Fruit fly (Drosophila melanogaster) whole organism, embryonic: ENCODE results near the gene CG42395.

Experiments
- Atf6 ChIP-seq: fragments of 200-800 bp; sonication (Bioruptor generic); IDR thresholded peaks from 2 replicates; pipeline ENCODE4 v1.3.6; 2022; ENCODE audit warnings: missing biosample characterization, missing genetic modification characterization
- B-H2 ChIP-seq: fragments of 200-800 bp; sonication (Bioruptor generic); optimal IDR thresholded peaks from 2 replicates; lab custom pipeline; 2018; ENCODE audit warnings: missing biosample characterization, mild to moderate bottlenecking, missing genetic modification characterization
- Bteb2 ChIP-seq: fragments of 200-800 bp; sonication (Bioruptor generic); optimal IDR thresholded peaks from 2 replicates; lab custom pipeline; 2016; ENCODE audit warnings: missing biosample characterization, missing genetic modification characterization
- CG11456 ChIP-seq: fragments of 200-800 bp; sonication (Bioruptor generic); IDR thresholded peaks from 3 replicates; pipeline ENCODE4 v1.3.6; 2022; ENCODE audit warnings: missing biosample characterization, missing genetic modification characterization
- CG12071 ChIP-seq: fragments of 200-800 bp; sonication (Bioruptor generic); optimal IDR thresholded peaks from 3 replicates; lab custom pipeline; 2018; ENCODE audit warnings: missing biosample characterization, mild to moderate bottlenecking, missing genetic modification characterization
- CG1233 ChIP-seq: fragments of 200-800 bp; sonication (Bioruptor generic); optimal IDR thresholded peaks from 4 replicates; lab custom pipeline; 2018; ENCODE audit warnings: missing biosample characterization, mild to moderate bottlenecking, missing genetic modification characterization
- CG12942 ChIP-seq: fragments of 200-800 bp; sonication (Bioruptor generic); optimal IDR thresholded peaks from 3 replicates; lab custom pipeline; 2016; ENCODE audit warnings: missing biosample characterization, missing genetic modification characterization
- CG14050 ChIP-seq: fragments of 200-800 bp; sonication (Bioruptor generic); IDR thresholded peaks from 3 replicates; pipeline ENCODE4 v1.3.6; 2022; ENCODE audit warnings: missing biosample characterization, missing genetic modification characterization
- CG17385 ChIP-seq: fragments of 200-800 bp; sonication (Bioruptor generic); optimal IDR thresholded peaks from 3 replicates; lab custom pipeline; 2018; ENCODE audit warnings: missing biosample characterization, mild to moderate bottlenecking, missing genetic modification characterization
- CG30020 ChIP-seq: fragments of 200-800 bp; optimal IDR thresholded peaks from 2 replicates; lab custom pipeline; 2019; ENCODE audit warnings: missing biosample characterization, mild to moderate bottlenecking, missing genetic modification characterization, moderate library complexity
- CG31388 ChIP-seq: fragments of 200-800 bp; sonication (Bioruptor generic); optimal IDR thresholded peaks from 2 replicates; lab custom pipeline; 2016; ENCODE audit warnings: missing biosample characterization, missing genetic modification characterization
- CG4328 ChIP-seq: fragments of 200-800 bp; sonication (Bioruptor generic); optimal IDR thresholded peaks from 3 replicates; lab custom pipeline; 2017; ENCODE audit warnings: missing biosample characterization, missing genetic modification reagents, missing genetic modification characterization
- CG5245 ChIP-seq: fragments of 200-800 bp; sonication (Bioruptor generic); optimal IDR thresholded peaks from 3 replicates; lab custom pipeline; 2016; ENCODE audit warnings: missing biosample characterization, missing genetic modification characterization
- CG6689 ChIP-seq: fragments of 200-800 bp; sonication (Bioruptor generic); IDR thresholded peaks from 2 replicates; pipeline ENCODE4 v1.3.6; 2022; ENCODE audit warnings: missing biosample characterization, missing genetic modification characterization
- CG7745 ChIP-seq: fragments of 200-800 bp; sonication (Bioruptor generic); optimal IDR thresholded peaks from 2 replicates; lab custom pipeline; 2018; ENCODE audit warnings: missing biosample characterization, mild to moderate bottlenecking, missing genetic modification characterization, moderate library complexity
- CG7786 ChIP-seq: fragments of 200-800 bp; sonication (Bioruptor generic); optimal IDR thresholded peaks from 2 replicates; lab custom pipeline; 2016; ENCODE audit warnings: missing biosample characterization, missing genetic modification characterization
- CG8924 ChIP-seq: fragments of 200-800 bp; optimal IDR thresholded peaks from 3 replicates; lab custom pipeline; 2019; ENCODE audit warnings: missing biosample characterization, mild to moderate bottlenecking, missing genetic modification characterization, moderate library complexity
- CG8944 ChIP-seq: fragments of 200-800 bp; sonication (Bioruptor generic); optimal IDR thresholded peaks from 3 replicates; lab custom pipeline; 2016; ENCODE audit warnings: missing biosample characterization, missing genetic modification characterization
- CG9876 ChIP-seq: fragments of 200-800 bp; sonication (Bioruptor generic); optimal IDR thresholded peaks from 2 replicates; lab custom pipeline; 2016; ENCODE audit warnings: missing biosample characterization, missing genetic modification characterization
- CkIIα-i1 ChIP-seq: fragments of 200-800 bp; sonication (Bioruptor generic); IDR thresholded peaks from 2 replicates; pipeline ENCODE4 v1.3.6; 2022; ENCODE audit warnings: missing biosample characterization, missing genetic modification characterization
- D19B ChIP-seq: fragments of 200-800 bp; sonication (Bioruptor generic); optimal IDR thresholded peaks from 2 replicates; lab custom pipeline; 2017; ENCODE audit warnings: missing biosample characterization, mild to moderate bottlenecking, missing genetic modification characterization
- Drgx ChIP-seq: fragments of 200-800 bp; sonication (Bioruptor generic); IDR thresholded peaks from 2 replicates; pipeline ENCODE4 v1.3.6; 2022; ENCODE audit warnings: missing biosample characterization, missing genetic modification characterization
- Ets65A ChIP-seq: fragments of 200-800 bp; sonication (Bioruptor generic); peaks from one replicate; lab custom pipeline; 2016; ENCODE audit warnings: missing biosample characterization, missing genetic modification characterization
- HLH3B ChIP-seq: fragments of 200-800 bp; sonication (Bioruptor generic); IDR thresholded peaks from 2 replicates; pipeline ENCODE4 v1.3.6; 2022; ENCODE audit warnings: missing biosample characterization, missing genetic modification characterization
- MTF-1 ChIP-seq: fragments of 200-800 bp; sonication (Bioruptor generic); optimal IDR thresholded peaks from 2 replicates; lab custom pipeline; 2018; ENCODE audit warnings: missing biosample characterization, mild to moderate bottlenecking, missing genetic modification characterization, borderline replicate concordance
- Med ChIP-seq: fragments of 200-800 bp; sonication (Bioruptor generic); peaks from one replicate; lab custom pipeline; 2016; ENCODE audit warnings: missing biosample characterization, missing genetic modification characterization, mild to moderate bottlenecking, inconsistent platforms, moderate library complexity
- Meics ChIP-seq: fragments of 200-800 bp; sonication (Bioruptor generic); optimal IDR thresholded peaks from 2 replicates; lab custom pipeline; 2017; ENCODE audit warnings: missing biosample characterization, mild to moderate bottlenecking, missing genetic modification characterization
- Nf-YC ChIP-seq: fragments of 200-800 bp; optimal IDR thresholded peaks from 3 replicates; lab custom pipeline; 2019; ENCODE audit warnings: missing biosample characterization, mild to moderate bottlenecking, missing genetic modification characterization, moderate library complexity
- Scr ChIP-seq: fragments of 200-800 bp; sonication (Bioruptor generic); IDR thresholded peaks from 2 replicates; pipeline ENCODE4 v1.3.6; 2022; ENCODE audit warnings: missing biosample characterization, missing genetic modification characterization; ENCODE audit not compliant: partially characterized antibody
- ac ChIP-seq: fragments of 200-800 bp; sonication (Bioruptor generic); optimal IDR thresholded peaks from 3 replicates; lab custom pipeline; 2017; ENCODE audit warnings: missing biosample characterization, mild to moderate bottlenecking, missing genetic modification characterization
- ato ChIP-seq: fragments of 200-800 bp; sonication (Bioruptor generic); IDR thresholded peaks from 2 replicates; pipeline ENCODE4 v1.3.6; 2022; ENCODE audit warnings: missing biosample characterization, missing genetic modification characterization; ENCODE audit not compliant: partially characterized antibody
- bsh ChIP-seq, 2 experiments: fragments of 200-800 bp; sonication (Bioruptor generic); optimal IDR thresholded peaks; 2 replicates each; lab custom pipeline; 2017 to 2018; ENCODE audit warnings: mild to moderate bottlenecking in 2 of 2, missing biosample characterization in 2 of 2, missing genetic modification characterization in 2 of 2, moderate library complexity in 1 of 2
- croc ChIP-seq: fragments of 200-800 bp; sonication (Bioruptor generic); conservative IDR thresholded peaks from 3 replicates; pipeline ENCODE4 v1.3.6; 2022; ENCODE audit warnings: missing biosample characterization, missing genetic modification characterization
- ems ChIP-seq: fragments of 200-800 bp; sonication (Bioruptor generic); optimal IDR thresholded peaks from 3 replicates; lab custom pipeline; 2016; ENCODE audit warnings: missing biosample characterization, missing genetic modification characterization
- hbn ChIP-seq: fragments of 200-800 bp; sonication (Bioruptor generic); IDR thresholded peaks from 2 replicates; pipeline ENCODE4 v1.3.6; 2022; ENCODE audit warnings: missing biosample characterization, missing genetic modification characterization; ENCODE audit not compliant: partially characterized antibody
- her ChIP-seq: fragments of 200-800 bp; sonication (Bioruptor generic); optimal IDR thresholded peaks from 2 replicates; lab custom pipeline; 2016; ENCODE audit warnings: missing biosample characterization, missing genetic modification characterization
- pros ChIP-seq: fragments of 200-800 bp; sonication (Bioruptor generic); optimal IDR thresholded peaks from 3 replicates; lab custom pipeline; 2019; ENCODE audit warnings: missing biosample characterization, mild to moderate bottlenecking, missing genetic modification characterization, moderate library complexity
- pum ChIP-seq: fragments of 200-800 bp; sonication (Bioruptor generic); optimal IDR thresholded peaks from 2 replicates; lab custom pipeline; 2016; ENCODE audit warnings: missing biosample characterization, missing genetic modification characterization
- ro ChIP-seq: fragments of 200-800 bp; sonication (Bioruptor generic); IDR thresholded peaks from 2 replicates; pipeline ENCODE4 v1.3.6; 2022; ENCODE audit warnings: missing biosample characterization, missing genetic modification characterization
- run ChIP-seq: fragments of 200-800 bp; sonication (Bioruptor generic); optimal IDR thresholded peaks from 3 replicates; lab custom pipeline; 2018; ENCODE audit warnings: missing biosample characterization, mild to moderate bottlenecking, missing genetic modification characterization
- sc ChIP-seq, 3 experiments: fragments of >200 bp in 2 of 3; fragments of 200-800 bp in 1 of 3; sonication (Bioruptor generic) in 1 of 3; optimal IDR thresholded peaks; 2 replicates in 2 of 3; 3 replicates in 1 of 3; lab custom pipeline; 2017; ENCODE audit warnings: mild to moderate bottlenecking in 1 of 3, missing biosample characterization in 1 of 3, missing genetic modification characterization in 1 of 3, missing genetic modification reagents in 1 of 3
- slp2 ChIP-seq: fragments of 200-800 bp; sonication (Bioruptor generic); optimal IDR thresholded peaks from 2 replicates; lab custom pipeline; 2016; ENCODE audit warnings: missing biosample characterization, missing genetic modification characterization
- sna ChIP-seq: fragments of 200-800 bp; sonication (Bioruptor generic); IDR thresholded peaks from 2 replicates; pipeline ENCODE4 v1.3.6; 2022; ENCODE audit warnings: missing biosample characterization, missing genetic modification characterization; ENCODE audit not compliant: partially characterized antibody
- sqz ChIP-seq: fragments of 200-800 bp; sonication (Bioruptor generic); optimal IDR thresholded peaks from 3 replicates; lab custom pipeline; 2018; ENCODE audit warnings: missing biosample characterization, mild to moderate bottlenecking, missing genetic modification characterization
- ssp ChIP-seq: fragments of 200-800 bp; sonication (Bioruptor generic); IDR thresholded peaks from 2 replicates; pipeline ENCODE4 v1.3.6; 2022; ENCODE audit warnings: missing biosample characterization, missing genetic modification characterization
- stwl ChIP-seq: fragments of 200-800 bp; sonication (Bioruptor generic); optimal IDR thresholded peaks from 3 replicates; lab custom pipeline; 2018; ENCODE audit warnings: missing biosample characterization, mild to moderate bottlenecking, missing genetic modification characterization, moderate library complexity
- tna ChIP-seq: fragments of 200-800 bp; sonication (Bioruptor generic); IDR thresholded peaks from 2 replicates; pipeline ENCODE4 v1.3.6; 2022; ENCODE audit warnings: missing biosample characterization, missing genetic modification characterization; ENCODE audit not compliant: partially characterized antibody
- tup ChIP-seq: fragments of 200-800 bp; sonication (Bioruptor generic); optimal IDR thresholded peaks from 2 replicates; lab custom pipeline; 2016; ENCODE audit warnings: missing biosample characterization, mild to moderate bottlenecking, missing genetic modification characterization, moderate library complexity
- zf30C ChIP-seq: fragments of 200-800 bp; sonication (Bioruptor generic); optimal IDR thresholded peaks from 3 replicates; lab custom pipeline; 2018; ENCODE audit warnings: missing biosample characterization, mild to moderate bottlenecking, missing genetic modification characterization

The CG42395 gene

DNA sequence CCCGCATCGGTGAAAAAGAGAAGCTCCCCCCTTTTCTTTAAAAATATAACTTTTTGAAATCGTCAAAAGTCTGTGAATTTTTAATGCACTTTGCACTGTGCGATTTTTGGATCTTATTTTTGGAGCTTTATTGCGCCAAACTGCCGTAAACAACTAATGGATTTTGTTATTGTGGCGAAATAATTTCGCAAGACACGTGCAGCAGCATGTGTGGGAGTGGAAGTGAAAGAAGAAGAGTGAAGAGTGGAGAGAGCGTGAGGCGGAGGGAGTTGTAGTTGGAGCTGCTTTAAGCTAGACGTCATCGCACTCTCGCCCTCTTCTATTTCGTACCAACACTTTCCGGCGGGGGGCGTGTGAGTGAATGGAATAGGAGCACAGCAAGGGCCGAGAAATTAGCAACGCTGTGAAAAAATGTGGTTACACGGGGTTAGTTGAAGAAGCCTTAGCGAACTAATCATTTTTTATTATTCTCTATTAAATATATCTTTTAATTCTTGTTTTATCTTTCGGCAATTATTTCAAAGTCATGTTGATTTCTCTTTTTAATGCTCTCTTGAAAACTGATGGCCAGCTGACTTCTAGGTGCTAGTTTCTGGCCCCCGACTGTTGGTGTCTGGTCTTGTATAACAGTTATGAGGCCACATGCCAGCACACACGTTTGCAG is 7.5 kb upstream of the CG42395 start (continued):
- TF ChIP-seq CG7786 (GFP tag; lab: Kevin White, UChicago) (peak; percentile 52), D19B (GFP tag; lab: Kevin White, UChicago) (peak; percentile 90), stwl (tag; lab: Kevin White, UChicago) (no peak), B-H2 (GFP tag; lab: Kevin White, UChicago) (peak; percentile 90), hbn (GFP tag; lab: Robert Waterston, UW) (no peak), CG30020 (tag; lab: Kevin White, UChicago) (peak; percentile 71), CG9876 (GFP tag; lab: Kevin White, UChicago) (no peak), tup (GFP tag; lab: Kevin White, UChicago) (peak; percentile 75), Atf6 (GFP tag; lab: Robert Waterston, UW) (peak; percentile 96), ems (peak; percentile 76), CG17385 (peak; percentile 92), tna (GFP tag; lab: Robert Waterston, UW) (no peak), Ets65A (GFP tag; lab: Kevin White, UChicago) (peak; percentile 94), CG6689 (GFP tag; lab: Robert Waterston, UW) (peak; percentile 96), Meics (GFP tag; lab: Kevin White, UChicago) (peak; percentile 96), CkIIα-i1 (GFP tag; lab: Robert Waterston, UW) (peak; percentile 36; the same call in 1 of the 2 replicates), pros (GFP tag; lab: Kevin White, UChicago) (no peak), pum (peak; percentile 46), Bteb2 (GFP tag; lab: Kevin White, UChicago) (peak; percentile 78), Drgx (peak; percentile 96), Nf-YC (tag; lab: Kevin White, UChicago) (peak; percentile 87), sqz (peak; percentile 90), ssp (GFP tag; lab: Robert Waterston, UW) (peak; percentile 85), CG8924 (peak; percentile 97), CG7745 (no peak), CG12071 (peak; percentile 88), CG12942 (GFP tag; lab: Kevin White, UChicago) (peak; percentile 82), slp2 (GFP tag; lab: Kevin White, UChicago) (peak; percentile 59), her (peak; percentile 45), ac (peak; percentile 58), CG1233 (GFP tag; lab: Kevin White, UChicago) (peak; percentile 91), Med (GFP tag; lab: Kevin White, UChicago) (peak; percentile 95), bsh (GFP tag; optimal IDR thresholded peaks at IDR 0.05; lab: Kevin White, UChicago) (peak; percentile 94 to 95), sna (no peak), CG5245 (peak; percentile 72), CG31388 (peak; percentile 43), CG14050 (GFP tag; lab: Robert Waterston, UW) (peak; percentile 92), ro (GFP tag; lab: Robert Waterston, UW) (peak; percentile 86), zf30C (GFP tag; lab: Kevin White, UChicago) (no peak), Scr (GFP tag; lab: Robert Waterston, UW) (no peak), croc (GFP tag; lab: Robert Waterston, UW) (peak; percentile 91), CG11456 (GFP tag; lab: Robert Waterston, UW) (peak; percentile 90), run (tag; lab: Kevin White, UChicago) (peak; percentile 92), HLH3B (GFP tag; lab: Robert Waterston, UW) (peak; percentile 92), MTF-1 (peak; percentile 76), sc (optimal IDR thresholded peaks at IDR 0.05; lab: Kevin White, UChicago) (no peak), sc (GFP tag; optimal IDR thresholded peaks at IDR 0.05; lab: Kevin White, UChicago) (peak; percentile 90), CG4328 (GFP tag; lab: Kevin White, UChicago) (peak; percentile 96), CG8944 (GFP tag; lab: Kevin White, UChicago) (peak; percentile 52), ato (GFP tag; lab: Robert Waterston, UW) (no peak)
